Fruit fly (Drosophila melanogaster) whole organism, adult: ENCODE results near the gene CG15536.

ENCODE experiments used
- CG11617 ChIP-seq: fragments of 200-800 bp; sonication (Bioruptor generic); optimal IDR thresholded peaks from 2 replicates; lab custom pipeline; 2017; ENCODE audit warnings: mild to moderate bottlenecking, missing biosample characterization, missing genetic modification reagents, missing genetic modification characterization
- CG12768 ChIP-seq: fragments of 200-800 bp; sonication (Bioruptor generic); optimal IDR thresholded peaks from 2 replicates; lab custom pipeline; 2017; ENCODE audit warnings: missing biosample characterization, missing genetic modification characterization, mild to moderate bottlenecking, moderate library complexity, missing genetic modification reagents
- CG14711 ChIP-seq: fragments of 200-800 bp; sonication (Bioruptor generic); optimal IDR thresholded peaks from 2 replicates; lab custom pipeline; 2018; ENCODE audit warnings: missing biosample characterization, mild to moderate bottlenecking, missing genetic modification characterization, moderate library complexity
- CG1620 ChIP-seq: fragments of 200-800 bp; sonication (Bioruptor generic); optimal IDR thresholded peaks from 2 replicates; lab custom pipeline; 2016; ENCODE audit warnings: missing biosample characterization, missing genetic modification characterization
- CG33017 ChIP-seq: fragments of 200-800 bp; sonication (Bioruptor generic); optimal IDR thresholded peaks from 2 replicates; lab custom pipeline; 2018; ENCODE audit warnings: missing biosample characterization, mild to moderate bottlenecking, missing genetic modification characterization, moderate library complexity
- CG5204 ChIP-seq: fragments of 200-800 bp; sonication (Bioruptor generic); optimal IDR thresholded peaks from 2 replicates; lab custom pipeline; 2016; ENCODE audit warnings: missing biosample characterization, missing genetic modification characterization
- CG7045 ChIP-seq: fragments of 200-800 bp; sonication (Bioruptor generic); optimal IDR thresholded peaks from 2 replicates; lab custom pipeline; 2017; ENCODE audit warnings: missing biosample characterization, mild to moderate bottlenecking, missing genetic modification characterization
- CG7101 ChIP-seq: fragments of 200-800 bp; sonication (Bioruptor generic); optimal IDR thresholded peaks from 2 replicates; lab custom pipeline; 2018; ENCODE audit warnings: missing biosample characterization, mild to moderate bottlenecking, missing genetic modification characterization, moderate library complexity
- Clk ChIP-seq: fragments of 200-800 bp; sonication (Bioruptor generic); optimal IDR thresholded peaks from 2 replicates; lab custom pipeline; 2017; ENCODE audit warnings: missing biosample characterization, missing genetic modification characterization
- Crg-1 ChIP-seq: fragments of 200-800 bp; sonication (Bioruptor generic); optimal IDR thresholded peaks from 2 replicates; lab custom pipeline; 2016; ENCODE audit warnings: missing biosample characterization, missing genetic modification characterization
- Hr96 ChIP-seq: fragments of 200-800 bp; sonication (Bioruptor generic); optimal IDR thresholded peaks from 2 replicates; lab custom pipeline; 2016; ENCODE audit warnings: missing biosample characterization, missing genetic modification characterization
- Mnt ChIP-seq: fragments of 200-800 bp; sonication (Bioruptor generic); optimal IDR thresholded peaks from 2 replicates; lab custom pipeline; 2016; ENCODE audit warnings: missing biosample characterization, mild to moderate bottlenecking, missing genetic modification characterization
- bab1 ChIP-seq: fragments of 200-800 bp; sonication (Bioruptor generic); optimal IDR thresholded peaks from 3 replicates; lab custom pipeline; 2019; ENCODE audit warnings: missing biosample characterization, mild to moderate bottlenecking, missing genetic modification characterization, moderate library complexity
- cic ChIP-seq: fragments of 200-800 bp; sonication (Bioruptor generic); optimal IDR thresholded peaks from 2 replicates; lab custom pipeline; 2017; ENCODE audit warnings: missing biosample characterization, mild to moderate bottlenecking, missing genetic modification characterization, moderate library complexity
- cnc ChIP-seq, 2 experiments: fragments of >200 bp; optimal IDR thresholded peaks; 2 replicates each; lab custom pipeline; 2017
- kay ChIP-seq: fragments of 200-800 bp; sonication (Bioruptor generic); peaks from one replicate; lab custom pipeline; 2016; ENCODE audit warnings: missing biosample characterization, missing genetic modification characterization, borderline replicate concordance
- ovo ChIP-seq: fragments of 200-800 bp; sonication (Bioruptor generic); optimal IDR thresholded peaks from 2 replicates; lab custom pipeline; 2016; ENCODE audit warnings: missing biosample characterization, missing genetic modification characterization
- pad ChIP-seq: fragments of 200-800 bp; sonication (Bioruptor generic); optimal IDR thresholded peaks from 3 replicates; lab custom pipeline; 2017; ENCODE audit warnings: missing biosample characterization, missing genetic modification characterization, mild to moderate bottlenecking, moderate library complexity, missing genetic modification reagents
- tj ChIP-seq: fragments of 200-800 bp; sonication (Bioruptor generic); optimal IDR thresholded peaks from 3 replicates; lab custom pipeline; 2017; ENCODE audit warnings: missing biosample characterization, mild to moderate bottlenecking, missing genetic modification characterization, moderate library complexity
- toe ChIP-seq: fragments of 200-800 bp; sonication (Bioruptor generic); optimal IDR thresholded peaks from 2 replicates; lab custom pipeline; 2016; ENCODE audit warnings: missing biosample characterization, missing genetic modification characterization

The CG15536 gene

DNA sequence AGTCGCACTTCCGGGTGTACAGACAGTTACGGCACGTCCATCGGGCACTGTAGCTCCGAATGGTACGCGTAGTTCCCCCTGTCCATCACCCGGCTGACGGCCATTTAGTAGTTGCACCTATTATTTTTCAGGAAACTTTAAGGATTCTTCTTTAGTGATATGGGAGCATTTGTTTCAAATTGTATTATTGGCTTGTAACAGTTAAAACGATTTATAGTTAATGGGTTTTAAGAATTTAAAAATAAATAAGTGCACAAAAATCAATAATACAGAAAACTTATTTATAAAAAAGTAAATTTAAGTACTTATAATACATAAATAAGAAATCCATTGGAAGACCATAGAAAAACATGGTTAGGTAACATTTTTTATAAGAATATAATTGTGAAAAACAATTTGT lies 2.1 kb downstream of the CG15536 start, which contains the start of the genes CG2217 and CG42740:
CG2217 (minus strand) TSS at position 101 of the 400 bp plus-strand sequence.
CG42740 (minus strand) TSS at position 101 of the 400 bp plus-strand sequence.
- TF ChIP-seq tj (no peak), Crg-1 (GFP tag; lab: Kevin White, UChicago) (no peak), CG12768 (GFP tag; lab: Kevin White, UChicago) (no peak), CG14711 (no peak), CG7101 (tag; lab: Kevin White, UChicago) (no peak), toe (GFP tag; lab: Kevin White, UChicago) (no peak)

DNA sequence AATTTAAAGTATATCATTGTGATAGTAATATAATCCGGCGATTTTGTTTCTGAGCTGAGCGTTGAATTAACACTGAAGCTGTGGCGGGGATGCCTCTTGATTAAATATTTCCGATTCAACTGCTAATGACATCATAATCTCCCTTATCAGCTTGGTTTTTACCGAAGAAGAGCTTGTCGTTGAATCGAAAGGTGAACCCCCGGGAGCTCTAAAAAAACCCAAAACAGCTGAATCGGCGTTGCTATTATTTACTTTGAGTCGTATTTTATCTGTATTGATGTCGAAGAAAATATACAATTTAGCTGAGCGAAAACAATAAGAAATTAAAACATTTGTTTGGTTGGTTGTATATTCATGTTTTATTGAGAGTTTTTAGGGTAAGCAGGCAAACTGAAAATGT lies 5.7 kb downstream of the CG15536 start:
- TF ChIP-seq CG7101 (tag; lab: Kevin White, UChicago) (no peak), kay (GFP tag; lab: Kevin White, UChicago) (peak; percentile 50)

DNA sequence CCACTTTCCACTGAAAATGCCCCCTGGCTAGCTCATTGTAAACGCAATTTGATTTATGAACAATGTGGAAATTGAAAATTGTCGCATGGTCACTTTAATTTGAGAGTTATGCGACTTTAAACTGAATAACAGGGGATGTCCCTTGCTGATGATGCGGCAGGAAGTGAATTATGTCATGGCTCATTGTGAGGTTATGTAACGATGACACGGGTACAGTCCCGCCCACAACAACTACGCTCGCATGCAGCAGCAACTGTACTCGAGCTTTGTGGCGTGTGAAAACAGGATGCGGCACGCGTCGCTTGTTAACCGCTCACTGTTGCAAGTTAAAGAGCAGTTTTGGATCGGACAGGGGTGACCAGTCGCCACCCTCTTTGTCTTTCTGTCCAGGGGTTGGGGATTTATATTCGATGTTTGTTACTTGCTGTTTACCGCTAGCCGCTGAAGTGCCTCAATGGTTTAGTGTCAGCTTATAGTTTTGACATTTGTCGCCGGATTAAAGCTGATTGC lies 8.1 kb downstream of the CG15536 start:
- TF ChIP-seq kay (GFP tag; lab: Kevin White, UChicago) (no peak), Hr96 (GFP tag; lab: Kevin White, UChicago) (no peak), CG5204 (GFP tag; lab: Kevin White, UChicago) (no peak), CG11617 (GFP tag; lab: Kevin White, UChicago) (no peak), toe (GFP tag; lab: Kevin White, UChicago) (no peak), cic (GFP tag; lab: Kevin White, UChicago) (no peak), tj (no peak), Crg-1 (GFP tag; lab: Kevin White, UChicago) (no peak), bab1 (GFP tag; lab: Kevin White, UChicago) (no peak), CG33017 (tag; lab: Kevin White, UChicago) (no peak), Mnt (no peak), pad (GFP tag; lab: Kevin White, UChicago) (no peak), CG7101 (tag; lab: Kevin White, UChicago) (no peak), Clk (GFP tag; lab: Kevin White, UChicago) (no peak), ovo (GFP tag; lab: Kevin White, UChicago) (no peak), CG14711 (no peak), cnc (optimal IDR thresholded peaks at IDR 0.05; lab: Kevin White, UChicago) (no peak), CG7045 (GFP tag; lab: Kevin White, UChicago) (no peak), CG12768 (GFP tag; lab: Kevin White, UChicago) (no peak), CG1620 (GFP tag; lab: Kevin White, UChicago) (no peak)

DNA sequence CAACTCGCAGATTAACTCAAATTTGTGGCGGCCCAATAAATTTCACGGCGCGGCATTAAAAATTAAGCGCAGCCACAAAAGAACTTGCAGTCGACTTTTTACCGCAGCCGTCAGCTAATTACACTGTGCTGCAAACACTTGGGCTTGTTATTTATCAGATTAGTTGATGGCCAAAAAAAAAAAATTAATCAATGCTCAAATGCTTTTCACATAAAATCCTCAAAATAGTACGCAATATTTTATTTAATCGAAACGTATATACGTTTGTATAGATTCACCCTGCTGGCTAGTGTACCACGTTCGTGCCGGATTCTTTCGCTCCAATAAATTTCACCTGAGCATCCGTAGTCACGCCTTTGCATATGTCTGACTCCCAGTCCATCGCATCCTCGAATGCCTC lies 11.2 kb downstream of the CG15536 start:
- TF ChIP-seq pad (GFP tag; lab: Kevin White, UChicago), result no peak
- TF ChIP-seq Mnt, result no peak
- no peak for TF ChIP-seq kay (GFP tag; lab: Kevin White, UChicago)
- TF ChIP-seq Crg-1 (GFP tag; lab: Kevin White, UChicago), result no peak
- peak; percentile 5 for TF ChIP-seq bab1 (GFP tag; lab: Kevin White, UChicago)

- peak; percentile 6 for TF ChIP-seq cic (GFP tag; lab: Kevin White, UChicago)
- no peak for TF ChIP-seq pad (GFP tag; lab: Kevin White, UChicago)
- TF ChIP-seq CG33017 (tag; lab: Kevin White, UChicago), result no peak
- TF ChIP-seq bab1 (GFP tag; lab: Kevin White, UChicago), result peak; percentile 26
- TF ChIP-seq Crg-1 (GFP tag; lab: Kevin White, UChicago), result no peak
- no peak for TF ChIP-seq Mnt
- TF ChIP-seq CG5204 (GFP tag; lab: Kevin White, UChicago), result no peak
Measured at dm6 chr3R:30406482-30406881, 18.5 kb downstream of the CG15536 start.

- no peak for TF ChIP-seq CG14711
Measured at dm6 chr3R:30393909-30394308, 31.1 kb downstream of the CG15536 start.

- TF ChIP-seq bab1 (GFP tag; lab: Kevin White, UChicago) (no peak), CG7045 (GFP tag; lab: Kevin White, UChicago) (no peak), CG5204 (GFP tag; lab: Kevin White, UChicago) (no peak)
Measured at dm6 chr3R:30391950-30392349, 33.0 kb downstream of the CG15536 start.

DNA sequence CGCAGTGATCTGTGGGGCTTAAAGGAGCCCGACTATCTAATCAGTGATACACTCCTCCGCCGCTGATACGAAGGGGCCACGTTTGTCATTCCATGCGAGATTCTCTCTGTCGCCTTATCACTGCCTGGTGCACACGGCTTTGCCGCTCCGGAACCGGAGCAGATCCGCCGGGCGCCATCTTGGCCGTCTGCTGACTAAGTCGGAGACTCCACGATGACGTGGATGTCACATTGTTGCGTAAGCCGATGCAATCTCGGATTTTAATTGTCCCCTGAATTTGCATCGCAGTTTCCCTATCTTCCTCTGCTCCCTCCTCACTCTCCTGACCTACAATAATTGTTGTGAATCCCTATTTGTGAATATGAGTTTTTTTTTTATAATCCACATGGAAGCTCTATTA lies 33.9 kb downstream of the CG15536 start:
- TF ChIP-seq CG7045 (GFP tag; lab: Kevin White, UChicago) (no peak), kay (GFP tag; lab: Kevin White, UChicago) (peak; percentile 11)
